Worm (Caenorhabditis elegans): ENCODE measurements around the gene F44F4.15.

Gene F44F4.15

DNA sequence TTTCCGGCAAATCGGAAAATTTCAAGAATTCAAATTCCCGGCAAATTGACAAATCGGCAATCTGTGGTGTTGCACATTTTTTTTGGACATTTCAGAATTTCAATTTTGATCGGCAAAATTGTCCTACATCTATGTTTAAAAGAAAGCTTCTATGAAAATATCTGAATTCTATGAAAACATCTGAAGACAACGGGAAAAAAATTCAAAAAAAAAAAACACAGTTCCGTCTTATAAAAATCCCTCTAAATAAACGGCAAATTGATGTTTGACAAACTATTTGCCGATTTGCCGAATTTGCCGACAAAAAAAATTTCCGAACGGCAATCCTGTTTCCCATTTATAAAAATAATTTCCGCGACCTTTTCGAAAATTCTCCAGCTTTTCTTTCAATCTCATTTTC, at the start of gene F44F4.15:
TSS of gene F44F4.15 (plus strand) at position 301 of the 400 bp plus-strand sequence.
- TF ChIP-seq B0336.3 (GFP tag; IDR thresholded peaks at IDR 0.05) (no peak), Y67H2A.10 (GFP tag; conservative IDR thresholded peaks at IDR 0.05) (no peak), B0261.1 (tag; optimal IDR thresholded peaks at IDR 0.05) (no peak), ekl-4 (GFP tag; IDR thresholded peaks at IDR 0.05) (no peak), K12H6.12 (tag; optimal IDR thresholded peaks at IDR 0.05) (no peak), tlf-1 (GFP tag; optimal IDR thresholded peaks at IDR 0.05) (no peak), athp-1 (tag; optimal IDR thresholded peaks at IDR 0.05) (no peak)

DNA sequence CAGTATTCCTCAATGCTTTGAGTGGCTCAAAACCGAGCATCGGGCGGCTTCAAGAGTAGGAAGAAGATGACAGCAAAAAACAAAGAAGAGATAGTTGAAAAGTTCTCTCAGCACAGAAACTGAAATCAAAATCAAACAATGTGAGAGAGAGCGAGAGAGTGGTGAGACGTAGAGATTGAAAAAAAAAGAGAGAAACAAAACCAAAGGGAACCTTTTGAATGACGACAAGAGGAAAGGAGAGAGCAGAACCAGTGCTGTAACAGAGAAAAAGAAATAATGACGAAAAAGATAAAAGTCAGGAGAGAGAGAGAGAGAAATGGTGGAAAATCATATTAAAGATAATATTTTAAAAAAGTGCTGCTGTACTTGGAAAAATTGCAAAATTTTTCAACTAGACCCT, 47.2 kb upstream of the F44F4.15 start:
- TF ChIP-seq Y95B8A.8 (GFP tag; IDR thresholded peaks at IDR 0.05) (no peak), cebp-1 (GFP tag; IDR thresholded peaks at IDR 0.05) (no peak), cebp-1 (tag; optimal IDR thresholded peaks at IDR 0.05) (peak; percentile 56), madf-6 (GFP tag; IDR thresholded peaks at IDR 0.05) (no peak), lin-54 (GFP tag; optimal IDR thresholded peaks at IDR 0.05) (peak; percentile 20), nhr-80 (tag; optimal IDR thresholded peaks at IDR 0.05) (peak; percentile 56), Y53F4B.3 (GFP tag; IDR thresholded peaks at IDR 0.05) (no peak), hmg-1.2 (GFP tag; IDR thresholded peaks at IDR 0.05) (peak; percentile 19; the same call in 1 of the 2 replicates), B0336.3 (GFP tag; IDR thresholded peaks at IDR 0.05) (0 out of 2 replicates have a peak, but pooled peaks have one; percentile 17), F33H1.4 (GFP tag; IDR thresholded peaks at IDR 0.05) (peak; percentile 10; the same call in 1 of the 2 replicates), ceh-91 (GFP tag; IDR thresholded peaks at IDR 0.05) (no peak), ceh-58 (GFP tag; IDR thresholded peaks at IDR 0.05) (no peak)

DNA sequence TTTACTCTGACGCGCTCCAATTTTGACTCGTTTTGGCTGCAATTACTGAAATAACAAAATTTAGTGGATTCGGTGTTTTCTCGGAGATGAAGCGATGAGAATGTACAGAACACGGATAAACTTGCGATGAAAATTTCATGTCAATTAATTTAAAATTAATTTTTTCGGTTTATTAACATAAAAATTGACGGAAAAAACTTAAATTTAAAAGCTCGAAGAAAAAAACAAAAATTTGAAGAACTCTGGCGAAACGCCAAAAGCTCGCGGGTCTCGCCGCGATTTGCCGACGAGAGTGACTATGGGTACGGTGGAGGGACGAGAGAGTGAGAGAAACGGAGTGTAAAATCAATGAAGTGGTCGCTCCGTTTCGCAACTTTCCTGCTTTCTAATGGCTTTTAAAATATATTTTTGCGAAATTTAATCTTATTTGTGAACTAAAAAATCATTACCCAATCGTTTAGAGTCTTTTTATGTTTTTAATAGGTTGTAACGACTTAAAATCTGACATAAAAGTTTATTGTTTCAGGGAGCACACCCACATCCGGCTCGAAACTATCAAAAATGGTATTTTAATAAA, 45.7 kb upstream of the F44F4.15 start, which contains the start of the genes gmps-1 and cap-2:
TSS of gene gmps-1 (minus strand) at position 51 of the 577 bp plus-strand sequence.
TSS of gene cap-2 (plus strand) at position 527 of the 577 bp plus-strand sequence.
- TF ChIP-seq B0336.3 (GFP tag; IDR thresholded peaks at IDR 0.05) (peak; percentile 95), attf-5 (GFP tag; optimal IDR thresholded peaks at IDR 0.05) (peak; percentile 96), C17E4.6 (GFP tag; IDR thresholded peaks at IDR 0.05) (peak; percentile 92), gei-17 (GFP tag; optimal IDR thresholded peaks at IDR 0.05) (peak; percentile 87), snpc-3.4 (tag; optimal IDR thresholded peaks at IDR 0.05) (peak; percentile 80), K12H6.12 (tag; optimal IDR thresholded peaks at IDR 0.05) (peak; percentile 89), ztf-18 (tag; optimal IDR thresholded peaks at IDR 0.05) (peak; percentile 71), repo-1 (tag; optimal IDR thresholded peaks at IDR 0.05) (peak; percentile 95), nfya-2 (GFP tag; IDR thresholded peaks at IDR 0.05) (no peak), Y67H2A.10 (GFP tag; conservative IDR thresholded peaks at IDR 0.05) (peak; percentile 64; the same call in 1 of the 2 replicates), rpc-1 (optimal IDR thresholded peaks at IDR 0.05) (peak; percentile 27), rpc-1 (tag; optimal IDR thresholded peaks at IDR 0.05) (no peak), sptf-2 (GFP tag; optimal IDR thresholded peaks at IDR 0.05) (no peak), him-1 (tag; optimal IDR thresholded peaks at IDR 0.05) (peak; percentile 53), nhr-80 (tag; optimal IDR thresholded peaks at IDR 0.05) (peak; percentile 45), Y56A3A.18 (GFP tag; IDR thresholded peaks at IDR 0.05) (peak; percentile 97), F52B5.7 (tag; optimal IDR thresholded peaks at IDR 0.05) (peak; percentile 43), B0035.1 (tag; optimal IDR thresholded peaks at IDR 0.05) (peak; percentile 54), F39B2.1 (GFP tag; IDR thresholded peaks at IDR 0.05) (peak; percentile 30; the same call in 1 of the 2 replicates), atf-7 (tag; optimal IDR thresholded peaks at IDR 0.05) (peak; percentile 92), ekl-4 (GFP tag; IDR thresholded peaks at IDR 0.05) (peak; percentile 96), cebp-1 (GFP tag; IDR thresholded peaks at IDR 0.05) (peak; percentile 95), cebp-1 (tag; optimal IDR thresholded peaks at IDR 0.05) (peak; percentile 98), sdz-38 (tag; optimal IDR thresholded peaks at IDR 0.05) (no peak), tbx-9 (tag; optimal IDR thresholded peaks at IDR 0.05; ENCODE audit: borderline replicate concordance) (no peak), Y95B8A.8 (GFP tag; IDR thresholded peaks at IDR 0.05) (peak; percentile 89), D2030.7 (GFP tag; IDR thresholded peaks at IDR 0.05) (peak; percentile 91), bed-2 (GFP tag; IDR thresholded peaks at IDR 0.05) (no peak), mel-28 (tag; optimal IDR thresholded peaks at IDR 0.05; ENCODE audit: borderline replicate concordance) (peak; percentile 43), B0019.2 (GFP tag; conservative IDR thresholded peaks at IDR 0.05) (peak; percentile 65), F57A8.1 (GFP tag; optimal IDR thresholded peaks at IDR 0.05) (no peak), pbrm-1 (GFP tag; IDR thresholded peaks at IDR 0.05) (peak; percentile 97), B0261.1 (tag; optimal IDR thresholded peaks at IDR 0.05) (peak; percentile 26), tlf-1 (GFP tag; optimal IDR thresholded peaks at IDR 0.05) (peak; percentile 95), attf-3 (GFP tag; conservative IDR thresholded peaks at IDR 0.05) (peak; percentile 78), hmg-20 (GFP tag; IDR thresholded peaks at IDR 0.05) (peak; percentile 93)
